Worm (Caenorhabditis elegans) whole organism, young adult: ENCODE results near the gene C56E10.3.

Experiments
- B0336.3 ChIP-seq: fragments of 200-800 bp; sonication (Bioruptor generic); IDR thresholded peaks from 2 replicates; pipeline ENCODE4 v1.3.6; 2022; ENCODE audit warnings: missing genetic modification characterization, missing compliant biosample characterization
- ama-1 ChIP-seq, 3 experiments: fragments of 150-350 bp in 1 of 3; sonication (generic microtip) in 2 of 3; optimal IDR thresholded peaks; 2 replicates each; lab custom pipeline; 2014 to 2018; ENCODE audit warnings: missing biosample characterization in 2 of 3, missing genetic modification characterization in 2 of 3, missing genetic modification reagents in 2 of 3
- die-1 ChIP-seq: sonication (generic microtip); optimal IDR thresholded peaks from 2 replicates; lab custom pipeline; 2016; ENCODE audit warnings: missing genotype, mild to moderate bottlenecking, missing genetic modification characterization, missing compliant biosample characterization
- fkh-3 ChIP-seq: sonication (generic microtip); optimal IDR thresholded peaks from 2 replicates; lab custom pipeline; 2016; ENCODE audit warnings: mild to moderate bottlenecking, missing genetic modification characterization, missing compliant biosample characterization

DNA sequence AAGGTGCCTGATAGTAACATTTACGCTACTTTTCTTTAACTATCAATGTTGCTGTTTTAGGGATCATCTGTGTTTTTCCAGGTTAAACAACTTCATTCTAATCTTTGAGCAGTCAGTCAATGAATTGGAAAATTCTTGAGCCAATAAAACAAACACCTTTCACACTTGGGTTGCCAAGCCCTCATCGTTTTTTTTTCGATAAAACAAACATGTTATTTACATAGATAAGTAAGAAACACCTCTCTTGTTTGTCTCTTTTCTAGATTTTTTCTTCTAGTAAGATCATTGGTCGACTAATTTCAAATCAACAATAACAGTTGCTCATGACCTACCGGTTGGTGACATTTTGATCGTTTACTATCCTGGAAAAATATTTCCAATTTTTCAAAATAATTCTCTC is 43.5 kb upstream of the C56E10.3 start:
- no peak for TF ChIP-seq B0336.3
- TF ChIP-seq fkh-3 (tag; lab: Kevin White, UChicago): no peak
- no peak for TF ChIP-seq die-1 (tag; lab: Kevin White, UChicago)
- no peak for TF ChIP-seq ama-1 (optimal IDR thresholded peaks at IDR 0.05; lab: Kevin White, UChicago)
- no peak for TF ChIP-seq ama-1 (GFP tag; optimal IDR thresholded peaks at IDR 0.05; lab: Kevin White, UChicago)
